Worm (Caenorhabditis elegans) whole organism, L4/young adult: ENCODE results near the gene grp-1.

Experiments used
- W03F9.2 ChIP-seq: fragments of 150-350 bp; optimal IDR thresholded peaks from 2 replicates; lab custom pipeline; 2014; ENCODE audit warnings: missing biosample characterization, missing genetic modification characterization
- dao-5 ChIP-seq: sonication (generic microtip); optimal IDR thresholded peaks from 2 replicates; lab custom pipeline; 2016; ENCODE audit warnings: missing genotype, missing genetic modification characterization, moderate library complexity, missing compliant biosample characterization
- him-1 ChIP-seq: sonication (generic microtip); optimal IDR thresholded peaks from 2 replicates; lab custom pipeline; 2016; ENCODE audit warnings: missing genotype, missing genetic modification reagents, missing genetic modification characterization, missing compliant biosample characterization

DNA sequence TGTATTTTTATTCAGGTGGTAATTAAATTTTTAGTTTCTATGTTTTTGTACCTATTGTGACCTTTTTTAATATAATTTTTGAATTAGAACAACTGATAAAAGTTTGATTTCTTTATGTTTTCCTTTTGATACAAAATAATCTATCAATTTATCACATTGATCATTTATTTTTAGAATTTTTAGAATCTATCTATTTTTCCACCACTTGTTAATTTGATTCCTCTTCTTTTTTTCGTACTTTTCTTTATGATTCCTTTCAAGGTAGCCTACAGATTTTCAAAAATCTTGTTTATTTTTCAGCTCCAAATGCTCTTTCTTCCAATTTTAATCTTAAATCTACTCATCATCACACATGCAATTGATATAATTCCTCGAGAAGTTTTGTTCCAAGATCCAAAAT lies 47.6 kb upstream of the grp-1 start, which contains the start of gene dpf-6:
- TF ChIP-seq him-1 (tag; lab: Kevin White, UChicago) (no peak), dao-5 (no peak), W03F9.2 (tag; lab: Kevin White, UChicago) (no peak)
